Fruit fly (Drosophila melanogaster) whole organism, embryonic: ENCODE measurements around the gene CG14153.

Experiments used
- Awh ChIP-seq: fragments of 200-800 bp; sonication (Bioruptor generic); IDR thresholded peaks from 2 replicates; pipeline ENCODE4, ENCODE4 v1.3.6; 2022; ENCODE audit warnings: missing biosample characterization, missing genetic modification characterization
- CG10147 ChIP-seq: fragments of 200-800 bp; sonication (Bioruptor generic); optimal IDR thresholded peaks from 2 replicates; lab custom pipeline; 2019; ENCODE audit warnings: missing biosample characterization, mild to moderate bottlenecking, missing genetic modification characterization, moderate library complexity
- CG11085 ChIP-seq: fragments of 200-800 bp; sonication (Bioruptor generic); IDR thresholded peaks from 2 replicates; pipeline ENCODE4 v1.3.6; 2022; ENCODE audit warnings: missing biosample characterization, missing genetic modification characterization
- CG12299 ChIP-seq: fragments of 200-800 bp; sonication (Bioruptor generic); optimal IDR thresholded peaks from 2 replicates; lab custom pipeline; 2018; ENCODE audit warnings: missing biosample characterization, mild to moderate bottlenecking, missing genetic modification characterization
- CG13123 ChIP-seq: fragments of 200-800 bp; sonication (Bioruptor generic); optimal IDR thresholded peaks from 2 replicates; lab custom pipeline; 2016; ENCODE audit warnings: missing biosample characterization, missing genetic modification characterization
- CG13296 ChIP-seq: fragments of 200-800 bp; sonication (Bioruptor generic); optimal IDR thresholded peaks from 3 replicates; lab custom pipeline; 2018; ENCODE audit warnings: missing biosample characterization, mild to moderate bottlenecking, missing genetic modification characterization
- CG13894 ChIP-seq: fragments of 200-800 bp; sonication (Bioruptor generic); optimal IDR thresholded peaks from 3 replicates; lab custom pipeline; 2018; ENCODE audit warnings: missing biosample characterization, mild to moderate bottlenecking, missing genetic modification characterization, moderate library complexity
- CG15073 ChIP-seq: fragments of 200-800 bp; sonication (Bioruptor generic); optimal IDR thresholded peaks from 2 replicates; lab custom pipeline; 2016; ENCODE audit warnings: missing biosample characterization, missing genetic modification characterization
- CG15269 ChIP-seq: fragments of 200-800 bp; sonication (Bioruptor generic); optimal IDR thresholded peaks from 2 replicates; lab custom pipeline; 2018; ENCODE audit warnings: missing biosample characterization, mild to moderate bottlenecking, missing genetic modification characterization, moderate library complexity
- CG2116 ChIP-seq: fragments of 200-800 bp; sonication (Bioruptor generic); optimal IDR thresholded peaks from 3 replicates; lab custom pipeline; 2018; ENCODE audit warnings: missing biosample characterization, mild to moderate bottlenecking, missing genetic modification characterization
- CG2120 ChIP-seq: fragments of 200-800 bp; sonication (Bioruptor generic); optimal IDR thresholded peaks from 3 replicates; lab custom pipeline; 2016; ENCODE audit warnings: missing biosample characterization, missing genetic modification characterization
- CG3065 ChIP-seq: fragments of 200-800 bp; sonication (Bioruptor generic); optimal IDR thresholded peaks from 2 replicates; lab custom pipeline; 2016; ENCODE audit warnings: missing biosample characterization, missing genetic modification characterization
- CG31441 ChIP-seq: fragments of 200-800 bp; sonication (Bioruptor generic); IDR thresholded peaks from 2 replicates; pipeline ENCODE4 v1.3.6; 2022; ENCODE audit warnings: missing biosample characterization, missing genetic modification characterization
- CG32532 ChIP-seq: fragments of 200-800 bp; sonication (Bioruptor generic); IDR thresholded peaks from 2 replicates; pipeline ENCODE4 v1.3.6; 2022; ENCODE audit warnings: missing biosample characterization, missing genetic modification characterization
- CG32767 ChIP-seq: fragments of 200-800 bp; sonication (Bioruptor generic); IDR thresholded peaks from 2 replicates; pipeline ENCODE4 v1.3.6; 2022; ENCODE audit warnings: missing biosample characterization, missing genetic modification characterization
- CG3281 ChIP-seq: fragments of 200-800 bp; sonication (Bioruptor generic); optimal IDR thresholded peaks from 3 replicates; lab custom pipeline; 2017; ENCODE audit warnings: missing biosample characterization, mild to moderate bottlenecking, missing genetic modification characterization
- CG34224 ChIP-seq: fragments of 200-800 bp; sonication (Bioruptor generic); IDR thresholded peaks from 3 replicates; pipeline ENCODE4 v1.3.6; 2022; ENCODE audit warnings: missing biosample characterization, missing genetic modification characterization; ENCODE audit not compliant: partially characterized antibody
- CG4404 ChIP-seq: fragments of 200-800 bp; sonication (Bioruptor generic); IDR thresholded peaks from 2 replicates; pipeline ENCODE4 v1.3.6; 2022; ENCODE audit warnings: missing biosample characterization, missing genetic modification characterization
- CG6254 ChIP-seq: fragments of 200-800 bp; sonication (Bioruptor generic); optimal IDR thresholded peaks from 3 replicates; lab custom pipeline; 2017; ENCODE audit warnings: mild to moderate bottlenecking, missing biosample characterization, missing genetic modification reagents, missing genetic modification characterization
- CG6272 ChIP-seq: fragments of 200-800 bp; sonication (Bioruptor generic); IDR thresholded peaks from 2 replicates; pipeline ENCODE4 v1.3.6; 2022; ENCODE audit warnings: missing biosample characterization, missing genetic modification characterization
- CG7556 ChIP-seq: fragments of 200-800 bp; sonication (Bioruptor generic); optimal IDR thresholded peaks from 2 replicates; lab custom pipeline; 2017; ENCODE audit warnings: missing biosample characterization, mild to moderate bottlenecking, missing genetic modification characterization
- Chrac-16 ChIP-seq: fragments of 200-800 bp; sonication (Bioruptor generic); optimal IDR thresholded peaks from 3 replicates; lab custom pipeline; 2016; ENCODE audit warnings: missing biosample characterization, missing genetic modification characterization
- Dbx ChIP-seq: fragments of 200-800 bp; sonication (Bioruptor generic); IDR thresholded peaks from 3 replicates; pipeline ENCODE4 v1.3.6; 2022; ENCODE audit warnings: missing biosample characterization, missing genetic modification characterization
- E2f1 ChIP-seq: fragments of 200-800 bp; sonication (Bioruptor generic); IDR thresholded peaks from 2 replicates; pipeline ENCODE4 v1.3.6; 2022; ENCODE audit warnings: missing biosample characterization, missing genetic modification characterization
- Fer1 ChIP-seq: fragments of 200-800 bp; sonication (Bioruptor generic); optimal IDR thresholded peaks from 2 replicates; lab custom pipeline; 2017; ENCODE audit warnings: missing biosample characterization, mild to moderate bottlenecking, missing genetic modification characterization
- Fer3 ChIP-seq: fragments of 200-800 bp; sonication (Bioruptor generic); optimal IDR thresholded peaks from 2 replicates; lab custom pipeline; 2018; ENCODE audit warnings: missing biosample characterization, mild to moderate bottlenecking, missing genetic modification characterization, moderate library complexity
- Hand ChIP-seq: fragments of 200-800 bp; sonication (Bioruptor generic); optimal IDR thresholded peaks from 2 replicates; lab custom pipeline; 2017; ENCODE audit warnings: mild to moderate bottlenecking, missing biosample characterization, missing genetic modification reagents, missing genetic modification characterization
- Hey ChIP-seq: fragments of 200-800 bp; sonication (Bioruptor generic); optimal IDR thresholded peaks from 3 replicates; lab custom pipeline; 2018; ENCODE audit warnings: missing biosample characterization, mild to moderate bottlenecking, missing genetic modification characterization
- Hr51 ChIP-seq, 2 experiments: fragments of 200-800 bp; sonication (Bioruptor generic); optimal IDR thresholded peaks; 2 replicates in 1 of 2; 3 replicates in 1 of 2; lab custom pipeline; 2016 to 2018; ENCODE audit warnings: missing biosample characterization in 2 of 2, missing genetic modification characterization in 2 of 2, mild to moderate bottlenecking in 1 of 2, moderate library complexity in 1 of 2
- Med ChIP-seq: fragments of 200-800 bp; sonication (Bioruptor generic); peaks from one replicate; lab custom pipeline; 2016; ENCODE audit warnings: missing biosample characterization, missing genetic modification characterization, mild to moderate bottlenecking, inconsistent platforms, moderate library complexity
- Nf-YC ChIP-seq: fragments of 200-800 bp; optimal IDR thresholded peaks from 3 replicates; lab custom pipeline; 2019; ENCODE audit warnings: missing biosample characterization, mild to moderate bottlenecking, missing genetic modification characterization, moderate library complexity
- Sry-δ ChIP-seq: fragments of 200-800 bp; sonication (Bioruptor generic); optimal IDR thresholded peaks from 2 replicates; lab custom pipeline; 2016; ENCODE audit warnings: missing biosample characterization, missing genetic modification characterization
- al ChIP-seq: fragments of 200-800 bp; sonication (Bioruptor generic); IDR thresholded peaks from 2 replicates; pipeline ENCODE4 v1.3.6; 2022; ENCODE audit warnings: missing biosample characterization, missing genetic modification characterization
- aop ChIP-seq: fragments of 200-800 bp; sonication (Bioruptor generic); IDR thresholded peaks from 2 replicates; pipeline ENCODE4 v1.3.6; 2022; ENCODE audit warnings: missing biosample characterization, missing genetic modification characterization
- bcd ChIP-seq: fragments of 200-800 bp; sonication (Bioruptor generic); optimal IDR thresholded peaks from 2 replicates; lab custom pipeline; 2017; ENCODE audit warnings: missing biosample characterization, mild to moderate bottlenecking, missing genetic modification characterization
- cwo ChIP-seq: fragments of 200-800 bp; sonication (Bioruptor generic); optimal IDR thresholded peaks from 3 replicates; lab custom pipeline; 2017; ENCODE audit warnings: missing biosample characterization, missing genetic modification characterization, mild to moderate bottlenecking, moderate library complexity, missing genetic modification reagents
- danr ChIP-seq: fragments of 200-800 bp; sonication (Bioruptor generic); IDR thresholded peaks from 2 replicates; pipeline ENCODE4 v1.3.6; 2022; ENCODE audit warnings: missing biosample characterization, missing genetic modification characterization
- dmrt99B ChIP-seq: fragments of 200-800 bp; sonication (Bioruptor generic); optimal IDR thresholded peaks from 2 replicates; lab custom pipeline; 2018; ENCODE audit warnings: missing biosample characterization, mild to moderate bottlenecking, missing genetic modification characterization, moderate library complexity
- dysf ChIP-seq: fragments of 200-800 bp; sonication (Bioruptor generic); IDR thresholded peaks from 3 replicates; pipeline ENCODE4 v1.3.6; 2022; ENCODE audit warnings: missing biosample characterization, missing genetic modification characterization
- fu2 ChIP-seq: fragments of 200-800 bp; sonication (Bioruptor generic); optimal IDR thresholded peaks from 2 replicates; lab custom pipeline; 2016; ENCODE audit warnings: missing biosample characterization, missing genetic modification characterization
- gem ChIP-seq: fragments of 200-800 bp; sonication (Bioruptor generic); optimal IDR thresholded peaks from 2 replicates; lab custom pipeline; 2019; ENCODE audit warnings: missing biosample characterization, mild to moderate bottlenecking, missing genetic modification characterization, moderate library complexity
- grau ChIP-seq: fragments of 200-800 bp; optimal IDR thresholded peaks from 3 replicates; lab custom pipeline; 2019; ENCODE audit warnings: missing biosample characterization, mild to moderate bottlenecking, missing genetic modification characterization, moderate library complexity
- jumu ChIP-seq: fragments of 200-800 bp; sonication (Bioruptor generic); optimal IDR thresholded peaks from 3 replicates; lab custom pipeline; 2016; ENCODE audit warnings: missing biosample characterization, missing genetic modification characterization
- ken ChIP-seq: fragments of 200-800 bp; sonication (Bioruptor generic); IDR thresholded peaks from 3 replicates; pipeline ENCODE4 v1.3.6; 2022; ENCODE audit warnings: missing biosample characterization, missing genetic modification characterization
- lmd ChIP-seq: fragments of 200-800 bp; sonication (Bioruptor generic); IDR thresholded peaks from 2 replicates; pipeline ENCODE4 v1.3.6; 2022; ENCODE audit warnings: missing biosample characterization, missing genetic modification characterization
- nmo ChIP-seq: fragments of 200-800 bp; sonication (Bioruptor generic); optimal IDR thresholded peaks from 2 replicates; lab custom pipeline; 2018; ENCODE audit warnings: missing biosample characterization, mild to moderate bottlenecking, missing genetic modification characterization, moderate library complexity
- sens ChIP-seq: fragments of 200-800 bp; sonication (Bioruptor generic); peaks from one replicate; lab custom pipeline; 2016; ENCODE audit warnings: missing biosample characterization, missing genetic modification characterization
- toy ChIP-seq: fragments of 200-800 bp; sonication (Bioruptor generic); IDR thresholded peaks from 2 replicates; pipeline ENCODE4 v1.3.6; 2022; ENCODE audit warnings: missing biosample characterization, missing genetic modification characterization
- unc-4 ChIP-seq: fragments of 200-800 bp; sonication (Bioruptor generic); IDR thresholded peaks from 2 replicates; pipeline ENCODE4 v1.3.6; 2022; ENCODE audit warnings: missing biosample characterization, missing genetic modification characterization; ENCODE audit not compliant: partially characterized antibody
- wek ChIP-seq: fragments of 200-800 bp; sonication (Bioruptor generic); optimal IDR thresholded peaks from 3 replicates; lab custom pipeline; 2018; ENCODE audit warnings: missing biosample characterization, mild to moderate bottlenecking, missing genetic modification characterization, moderate library complexity

CG14153 gene

dm6 chr3L:10643228-10643627 is at the start of gene CG14153:
TSS of gene CG14153 (plus strand) at chr3L:10643528.
- TF ChIP-seq fu2 (GFP tag; lab: Kevin White, UChicago), result no peak
- no peak for TF ChIP-seq Nf-YC (tag; lab: Kevin White, UChicago)
- TF ChIP-seq CG32532 (GFP tag; lab: Robert Waterston, UW), result no peak
- TF ChIP-seq unc-4 (GFP tag; lab: Robert Waterston, UW), result no peak
- TF ChIP-seq danr (GFP tag; lab: Robert Waterston, UW), result no peak
- TF ChIP-seq dmrt99B (tag; lab: Kevin White, UChicago), result no peak
- no peak for TF ChIP-seq CG15073 (GFP tag; lab: Kevin White, UChicago)
- no peak for TF ChIP-seq jumu (GFP tag; lab: Kevin White, UChicago)
- TF ChIP-seq CG4404 (GFP tag; lab: Robert Waterston, UW), result no peak
- TF ChIP-seq Sry-δ (GFP tag; lab: Kevin White, UChicago), result no peak
- no peak for TF ChIP-seq ken (GFP tag; lab: Robert Waterston, UW)
- TF ChIP-seq CG6254 (GFP tag; lab: Kevin White, UChicago), result no peak
- no peak for TF ChIP-seq wek
- no peak for TF ChIP-seq lmd (GFP tag; lab: Robert Waterston, UW)
- no peak for TF ChIP-seq CG13123 (GFP tag; lab: Kevin White, UChicago)
- TF ChIP-seq CG34224 (GFP tag; lab: Robert Waterston, UW), result no peak
- TF ChIP-seq Chrac-16 (GFP tag; lab: Kevin White, UChicago), result no peak
- no peak for TF ChIP-seq Awh
- TF ChIP-seq CG31441 (GFP tag; lab: Robert Waterston, UW), result no peak

- TF ChIP-seq gem (tag; lab: Kevin White, UChicago), result peak; percentile 25
- no peak for TF ChIP-seq CG13123 (GFP tag; lab: Kevin White, UChicago)
- TF ChIP-seq Fer3, result peak; percentile 2
- TF ChIP-seq dmrt99B (tag; lab: Kevin White, UChicago), result peak; percentile 15
- no peak for TF ChIP-seq bcd
- peak; percentile 2 for TF ChIP-seq CG3281 (GFP tag; lab: Kevin White, UChicago)
- peak; percentile 42 for TF ChIP-seq Fer1 (GFP tag; lab: Kevin White, UChicago)
- peak in 1 of 2 experiments; percentile 25 for TF ChIP-seq Hr51 (GFP tag; optimal IDR thresholded peaks at IDR 0.05; lab: Kevin White, UChicago)
- no peak for TF ChIP-seq nmo (GFP tag; lab: Kevin White, UChicago)
- no peak; the same call in 1 of the 2 replicates for TF ChIP-seq CG32767
- peak; percentile 20 for TF ChIP-seq grau (tag; lab: Kevin White, UChicago)
- no peak for TF ChIP-seq CG11085
- no peak for TF ChIP-seq toy
- peak; percentile 10 for TF ChIP-seq CG7556 (GFP tag; lab: Kevin White, UChicago)
- TF ChIP-seq CG13894 (tag; lab: Kevin White, UChicago), result peak; percentile 14
- TF ChIP-seq CG6272 (GFP tag; lab: Robert Waterston, UW), result no peak
- TF ChIP-seq CG10147 (GFP tag; lab: Kevin White, UChicago), result peak; percentile 47
- TF ChIP-seq CG3065 (GFP tag; lab: Kevin White, UChicago), result no peak
- peak; percentile 20; the same call in 1 of the 3 replicates for TF ChIP-seq dysf (GFP tag; lab: Robert Waterston, UW)
- TF ChIP-seq CG2116 (GFP tag; lab: Kevin White, UChicago), result no peak
- peak; percentile 13 for TF ChIP-seq Hand (GFP tag; lab: Kevin White, UChicago)
- peak; percentile 11 for TF ChIP-seq sens (GFP tag; lab: Kevin White, UChicago)
- TF ChIP-seq aop, result no peak
- TF ChIP-seq CG12299 (tag; lab: Kevin White, UChicago), result no peak
- TF ChIP-seq Med, result peak; percentile 47
- peak; percentile 34 for TF ChIP-seq cwo
- TF ChIP-seq CG13296 (GFP tag; lab: Kevin White, UChicago), result peak; percentile 32
- 0 out of 3 replicates have a peak, but pooled peaks have one; percentile 26 for TF ChIP-seq Dbx (GFP tag; lab: Robert Waterston, UW)
- TF ChIP-seq CG15269 (tag; lab: Kevin White, UChicago), result peak; percentile 19
- no peak for TF ChIP-seq Hey (tag; lab: Kevin White, UChicago)
- TF ChIP-seq al (GFP tag; lab: Robert Waterston, UW), result no peak
- TF ChIP-seq E2f1 (GFP tag; lab: Robert Waterston, UW), result no peak
- TF ChIP-seq CG2120 (GFP tag; lab: Kevin White, UChicago), result peak; percentile 8
Measured at dm6 chr3L:10599512-10599911, 43.8 kb upstream of the CG14153 start.
